Fruit fly (Drosophila melanogaster): Measurements from ENCODE around the gene CG16736.

The CG16736 gene

dm6 chr3R:9240554-9240953 is 17.0 kb downstream of the CG16736 start, which contains the start of gene D1:
D1 (minus strand) TSS chr3R:9240654.
- TF ChIP-seq noc (tag; optimal IDR thresholded peaks at IDR 0.05), result no peak

dm6 chr3R:9239941-9240400 is 17.5 kb downstream of the CG16736 start:
- TF ChIP-seq noc (tag; optimal IDR thresholded peaks at IDR 0.05), result no peak

dm6 chr3R:9237268-9238091 is 20.0 kb downstream of the CG16736 start, which contains the start of gene pum:
pum (minus strand) TSS chr3R:9237682.
- TF ChIP-seq noc (tag; optimal IDR thresholded peaks at IDR 0.05), result peak; percentile 58

dm6 chr3R:9236883-9237267 is 20.6 kb downstream of the CG16736 start:
- no peak for TF ChIP-seq noc (tag; optimal IDR thresholded peaks at IDR 0.05)

- TF ChIP-seq noc (tag; optimal IDR thresholded peaks at IDR 0.05), result no peak
Observed at dm6 chr3R:9236070-9236492, 21.4 kb downstream of the CG16736 start.

dm6 chr3R:9234756-9235255 is 22.7 kb downstream of the CG16736 start:
- no peak for TF ChIP-seq noc (tag; optimal IDR thresholded peaks at IDR 0.05)

- no peak for TF ChIP-seq noc (tag; optimal IDR thresholded peaks at IDR 0.05)
Observed at dm6 chr3R:9233763-9234162, 23.8 kb downstream of the CG16736 start.

dm6 chr3R:9232346-9232745 is 25.2 kb downstream of the CG16736 start:
- no peak for TF ChIP-seq noc (tag; optimal IDR thresholded peaks at IDR 0.05)

dm6 chr3R:9229996-9230601 is 27.4 kb downstream of the CG16736 start:
- TF ChIP-seq noc (tag; optimal IDR thresholded peaks at IDR 0.05), result no peak

dm6 chr3R:9229075-9229835 is 28.3 kb downstream of the CG16736 start:
- peak; percentile 33 for TF ChIP-seq noc (tag; optimal IDR thresholded peaks at IDR 0.05)

- TF ChIP-seq noc (tag; optimal IDR thresholded peaks at IDR 0.05), result no peak
Observed at dm6 chr3R:9227944-9228343, 29.6 kb downstream of the CG16736 start.

dm6 chr3R:9227330-9227729 is 30.2 kb downstream of the CG16736 start:
- TF ChIP-seq noc (tag; optimal IDR thresholded peaks at IDR 0.05), result peak; percentile 91

- TF ChIP-seq noc (tag; optimal IDR thresholded peaks at IDR 0.05), result no peak
Observed at dm6 chr3R:9226701-9227313, 30.7 kb downstream of the CG16736 start.

dm6 chr3R:9226146-9226545 is 31.4 kb downstream of the CG16736 start:
- TF ChIP-seq noc (tag; optimal IDR thresholded peaks at IDR 0.05), result no peak

dm6 chr3R:9224807-9225206 is 32.7 kb downstream of the CG16736 start:
- TF ChIP-seq noc (tag; optimal IDR thresholded peaks at IDR 0.05), result no peak

dm6 chr3R:9222355-9222754 is 35.2 kb downstream of the CG16736 start:
- TF ChIP-seq noc (tag; optimal IDR thresholded peaks at IDR 0.05), result no peak
